Worm (Caenorhabditis elegans): ENCODE measurements around the gene C13G3.12.

C13G3.12 gene

DNA sequence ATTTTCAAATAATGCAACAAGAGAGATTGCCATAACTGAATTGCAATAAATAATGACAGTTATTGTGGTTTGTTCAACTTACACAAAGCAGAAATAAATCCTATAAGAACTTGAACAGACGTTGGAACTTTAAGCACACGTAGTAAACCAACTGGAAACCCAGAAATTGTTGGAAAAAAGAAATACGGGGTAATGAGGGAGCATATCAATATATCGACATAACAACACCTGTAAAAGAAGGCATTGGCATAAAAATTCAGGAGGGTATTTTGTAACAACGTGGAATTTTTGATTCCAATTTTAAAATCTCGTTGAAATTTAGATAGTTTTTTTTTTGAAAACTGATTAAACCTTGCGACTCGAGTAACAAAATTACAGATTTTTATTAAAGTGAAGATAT, 33.8 kb upstream of the C13G3.12 start:
- TF ChIP-seq elt-1 (tag; optimal IDR thresholded peaks at IDR 0.05; ENCODE audit: borderline replicate concordance, insufficient read depth) = no peak

ce11 chrV:11053827-11054226, 31.1 kb upstream of the C13G3.12 start, which contains the start of gene T04C12.7:
TSS of gene T04C12.7 (plus strand) at chrV:11054127.
- TF ChIP-seq flh-1 (GFP tag; optimal IDR thresholded peaks at IDR 0.05) = no peak
- no peak for TF ChIP-seq pha-4 (tag; optimal IDR thresholded peaks at IDR 0.05)
- TF ChIP-seq nhr-237 (tag; optimal IDR thresholded peaks at IDR 0.05) = no peak
- TF ChIP-seq elt-3 (tag; optimal IDR thresholded peaks at IDR 0.05) = no peak
- TF ChIP-seq ceh-43 (GFP tag; optimal IDR thresholded peaks at IDR 0.05) = no peak
- TF ChIP-seq cnd-1 (tag; optimal IDR thresholded peaks at IDR 0.05) = no peak
- no peak for TF ChIP-seq zip-8 (tag; optimal IDR thresholded peaks at IDR 0.05)
- no peak for TF ChIP-seq nhr-2 (tag; optimal IDR thresholded peaks at IDR 0.05)
- TF ChIP-seq snpc-4 (tag; optimal IDR thresholded peaks at IDR 0.05) = no peak

- TF ChIP-seq nhr-237 (tag; optimal IDR thresholded peaks at IDR 0.05) (no peak), cnd-1 (tag; optimal IDR thresholded peaks at IDR 0.05) (no peak), flh-1 (GFP tag; optimal IDR thresholded peaks at IDR 0.05) (no peak), unc-120 (tag; optimal IDR thresholded peaks at IDR 0.05; ENCODE audit: poor library complexity, severe bottlenecking) (no peak), hlh-1 (tag; optimal IDR thresholded peaks at IDR 0.05) (no peak), bed-3 (GFP tag; optimal IDR thresholded peaks at IDR 0.05) (no peak), tbx-8 (GFP tag; optimal IDR thresholded peaks at IDR 0.05) (no peak), unc-39 (tag; optimal IDR thresholded peaks at IDR 0.05) (no peak), ztf-11 (tag; optimal IDR thresholded peaks at IDR 0.05) (no peak)
These were observed 29.2 kb upstream of the C13G3.12 start, which contains the start of gene T04C12.33 for ce11 chrV:11051921-11052320. TSS of gene T04C12.33 (plus strand) at chrV:11052221.

DNA sequence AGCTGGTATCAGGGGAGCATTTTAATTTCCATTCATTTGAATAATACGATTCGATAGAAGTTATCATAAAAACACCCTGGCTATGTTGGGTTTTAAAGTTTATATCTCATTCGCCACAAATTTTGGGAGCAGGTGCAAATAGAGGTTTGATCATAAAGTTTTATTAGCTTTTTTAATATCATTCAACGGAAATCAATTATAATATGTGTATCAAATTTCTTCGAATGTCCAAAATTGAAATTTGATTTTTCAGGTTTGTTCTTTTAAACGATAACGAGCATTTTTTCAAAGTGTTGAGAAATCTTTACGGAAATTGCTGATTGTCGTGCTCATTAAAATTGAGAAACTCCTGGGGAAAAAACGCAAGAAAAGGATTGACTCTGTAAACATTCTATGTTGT, 26.0 kb upstream of the C13G3.12 start, which contains the start of gene srh-74:
srh-74 (minus strand) TSS at position 101 of the 400 bp plus-strand sequence.
- TF ChIP-seq drap-1 (GFP tag; optimal IDR thresholded peaks at IDR 0.05) (no peak), hlh-1 (tag; optimal IDR thresholded peaks at IDR 0.05) (no peak), lin-13 (tag; optimal IDR thresholded peaks at IDR 0.05) (no peak), elt-3 (tag; optimal IDR thresholded peaks at IDR 0.05) (no peak), cnd-1 (tag; optimal IDR thresholded peaks at IDR 0.05) (no peak), unc-120 (tag; optimal IDR thresholded peaks at IDR 0.05; ENCODE audit: poor library complexity, severe bottlenecking) (no peak), sptf-1 (tag; optimal IDR thresholded peaks at IDR 0.05) (no peak), blmp-1 (tag; optimal IDR thresholded peaks at IDR 0.05) (no peak), zip-8 (tag; optimal IDR thresholded peaks at IDR 0.05) (no peak), nhr-2 (tag; optimal IDR thresholded peaks at IDR 0.05) (no peak), unc-62 (GFP tag; optimal IDR thresholded peaks at IDR 0.05) (no peak)

- TF ChIP-seq blmp-1 (tag; optimal IDR thresholded peaks at IDR 0.05) = no peak
These were observed 24.0 kb upstream of the C13G3.12 start, which contains the start of gene dhs-18 for ce11 chrV:11046730-11047129. TSS of gene dhs-18 (minus strand) at chrV:11046833.

ce11 chrV:11043767-11044166, 21.1 kb upstream of the C13G3.12 start, which contains the start of gene C45B11.6:
TSS of gene C45B11.6 (plus strand) at chrV:11044067.
- TF ChIP-seq ceh-39 (tag; optimal IDR thresholded peaks at IDR 0.05) = no peak
- peak; percentile 28 for TF ChIP-seq nhr-2 (tag; optimal IDR thresholded peaks at IDR 0.05)

ce11 chrV:11042538-11042937, 19.8 kb upstream of the C13G3.12 start, which contains the start of gene C45B11.2:
TSS of gene C45B11.2 (plus strand) at chrV:11042710.
- TF ChIP-seq elt-1 (tag; optimal IDR thresholded peaks at IDR 0.05; ENCODE audit: borderline replicate concordance, insufficient read depth) (no peak), mls-2 (tag; optimal IDR thresholded peaks at IDR 0.05) (no peak), drap-1 (GFP tag; optimal IDR thresholded peaks at IDR 0.05) (no peak), elt-3 (tag; optimal IDR thresholded peaks at IDR 0.05) (no peak), ceh-39 (tag; optimal IDR thresholded peaks at IDR 0.05) (no peak), ces-1 (GFP tag; optimal IDR thresholded peaks at IDR 0.05) (no peak), lin-32 (GFP tag; optimal IDR thresholded peaks at IDR 0.05) (no peak), M03D4.4 (tag; optimal IDR thresholded peaks at IDR 0.05) (no peak), mep-1 (tag; optimal IDR thresholded peaks at IDR 0.05) (no peak), cnd-1 (tag; optimal IDR thresholded peaks at IDR 0.05) (no peak)

Data from whole organism, mixed stage, embryonic.